Fruit fly (Drosophila melanogaster) Kc167 (cell line): ENCODE data around the gene Prp16.

Experiments used
- Myc ChIP-seq: fragments of >200 bp; optimal IDR thresholded peaks from 2 replicates; lab custom pipeline; 2017; ENCODE audit warnings: missing external identifiers
- Sin3A ChIP-seq: fragments of >200 bp; optimal IDR thresholded peaks from 2 replicates; lab custom pipeline; 2018; ENCODE audit warnings: missing external identifiers
- h ChIP-seq: fragments of >200 bp; optimal IDR thresholded peaks from 3 replicates; lab custom pipeline; 2018; ENCODE audit warnings: missing external identifiers
- insv ChIP-seq: fragments of >200 bp; optimal IDR thresholded peaks from 3 replicates; lab custom pipeline; 2018; ENCODE audit warnings: missing external identifiers
- psq ChIP-seq: fragments of >200 bp; optimal IDR thresholded peaks from 2 replicates; lab custom pipeline; 2017; ENCODE audit warnings: missing external identifiers

dm6 chrX:14242479-14242878 lies 41.3 kb downstream of the Prp16 start, which contains the start of gene mRNA-cap:
- TF ChIP-seq psq (lab: Kevin White, UChicago): no peak
- no peak for TF ChIP-seq insv (lab: Kevin White, UChicago)
- no peak for TF ChIP-seq Sin3A (lab: Kevin White, UChicago)
- no peak for TF ChIP-seq h (lab: Kevin White, UChicago)
- TF ChIP-seq Myc (lab: Kevin White, UChicago): no peak
